Worm (Caenorhabditis elegans): Measurements from ENCODE around the gene trr-1.

trr-1 gene

ce11 chrII:11694432-11694831, 18.7 kb upstream of the trr-1 start:
- no peak for TF ChIP-seq unc-62 (GFP tag; optimal IDR thresholded peaks at IDR 0.05)

- TF ChIP-seq unc-62 (GFP tag; optimal IDR thresholded peaks at IDR 0.05), result no peak
These were observed 15.1 kb upstream of the trr-1 start for ce11 chrII:11690868-11691267.

ce11 chrII:11689941-11690340, 14.2 kb upstream of the trr-1 start:
- TF ChIP-seq unc-62 (GFP tag; optimal IDR thresholded peaks at IDR 0.05), result no peak

ce11 chrII:11688643-11689042, 12.9 kb upstream of the trr-1 start, which contains the start of gene kel-1:
kel-1 (plus strand) TSS chrII:11688943.
- TF ChIP-seq unc-62 (GFP tag; optimal IDR thresholded peaks at IDR 0.05), result no peak

- no peak for TF ChIP-seq unc-62 (GFP tag; optimal IDR thresholded peaks at IDR 0.05)
These were observed 12.3 kb upstream of the trr-1 start for ce11 chrII:11688011-11688410.

- TF ChIP-seq unc-62 (GFP tag; optimal IDR thresholded peaks at IDR 0.05), result no peak
These were observed 9.4 kb upstream of the trr-1 start, which contains the start of gene C47D12.5 for ce11 chrII:11685177-11685576. C47D12.5 (minus strand) TSS chrII:11685277.

ce11 chrII:11681136-11681824, 5.6 kb upstream of the trr-1 start, which contains the start of the genes sfxn-1.4 and C47D12.4:
sfxn-1.4 (minus strand) TSS chrII:11681236.
C47D12.4 (plus strand) TSS chrII:11681774.
- TF ChIP-seq unc-62 (GFP tag; optimal IDR thresholded peaks at IDR 0.05), result no peak

ce11 chrII:11680220-11680619, 4.5 kb upstream of the trr-1 start:
- TF ChIP-seq unc-62 (GFP tag; optimal IDR thresholded peaks at IDR 0.05), result no peak

- no peak for TF ChIP-seq unc-62 (GFP tag; optimal IDR thresholded peaks at IDR 0.05)
These were observed 16.9 kb downstream of the trr-1 start for ce11 chrII:11658854-11659253.

ce11 chrII:11657079-11657478, 18.6 kb downstream of the trr-1 start, which contains the start of gene nep-1:
nep-1 (minus strand) TSS chrII:11657179.
- TF ChIP-seq unc-62 (GFP tag; optimal IDR thresholded peaks at IDR 0.05), result no peak

- no peak for TF ChIP-seq unc-62 (GFP tag; optimal IDR thresholded peaks at IDR 0.05)
These were observed 23.0 kb downstream of the trr-1 start, which contains the start of the genes rad-23 and rpn-12 for ce11 chrII:11652679-11653174. rad-23 (minus strand) TSS chrII:11652729. rpn-12 (plus strand) TSS chrII:11653124.

ce11 chrII:11652125-11652524, 23.6 kb downstream of the trr-1 start:
- TF ChIP-seq unc-62 (GFP tag; optimal IDR thresholded peaks at IDR 0.05), result no peak

ce11 chrII:11650975-11651588, 24.6 kb downstream of the trr-1 start, which contains the start of gene coa-7:
coa-7 (minus strand) TSS chrII:11651148.
- no peak for TF ChIP-seq unc-62 (GFP tag; optimal IDR thresholded peaks at IDR 0.05)

ce11 chrII:11649239-11649638, 26.5 kb downstream of the trr-1 start:
- no peak for TF ChIP-seq unc-62 (GFP tag; optimal IDR thresholded peaks at IDR 0.05)

ce11 chrII:11646874-11647273, 28.9 kb downstream of the trr-1 start:
- no peak for TF ChIP-seq unc-62 (GFP tag; optimal IDR thresholded peaks at IDR 0.05)

ce11 chrII:11646276-11646797, 29.4 kb downstream of the trr-1 start, which contains the start of gene ghi-1:
ghi-1 (plus strand) TSS chrII:11646747.
- no peak for TF ChIP-seq unc-62 (GFP tag; optimal IDR thresholded peaks at IDR 0.05)

Data from whole organism, dauer.